Fruit fly (Drosophila melanogaster): ENCODE measurements around the gene Smyd3.
A peak's percentile ranks its signal among the peaks of the same experiment; 100 is the strongest.
"Not testable (repeated sequence)": the region's sequence is repeated elsewhere in the genome, so short reads cannot be mapped to it uniquely, and the experiment has no call there.

Gene Smyd3

dm6 chrX:2624525-2625006, 15.9 kb upstream of the Smyd3 start, which contains the start of the genes brv3 and Pi4KIIIalpha:
Gene brv3 (minus strand): TSS chrX:2624575.
Gene Pi4KIIIalpha (plus strand): TSS chrX:2624804.
- TF ChIP-seq rn (GFP tag; IDR thresholded peaks at IDR 0.05) = no peak
- TF ChIP-seq CG4496 (GFP tag; IDR thresholded peaks at IDR 0.05) = 0 out of 3 replicates have a peak, but pooled peaks have one; percentile 24

dm6 chrX:2619651-2620050, 11.0 kb upstream of the Smyd3 start, which contains the start of the genes Tsp3A and Seipin:
Gene Tsp3A (minus strand): TSS chrX:2619738.
Gene Seipin (plus strand): TSS chrX:2619799.
- TF ChIP-seq CG10348 (GFP tag; IDR thresholded peaks at IDR 0.05) = 0 out of 2 replicates have a peak, but pooled peaks have one; percentile 28
- peak; percentile 90 for TF ChIP-seq Ets98B (GFP tag; IDR thresholded peaks at IDR 0.05)
- no peak for TF ChIP-seq CG14655 (GFP tag; optimal IDR thresholded peaks at IDR 0.05)
- TF ChIP-seq CG32121 (GFP tag; IDR thresholded peaks at IDR 0.05) = peak; percentile 83
- peak; percentile 72 for TF ChIP-seq CG15710 (tag; optimal IDR thresholded peaks at IDR 0.05)
- peak; percentile 54 for TF ChIP-seq CG13204 (GFP tag; optimal IDR thresholded peaks at IDR 0.05)
- peak; percentile 96 for TF ChIP-seq CG4496 (GFP tag; IDR thresholded peaks at IDR 0.05)
- TF ChIP-seq fd96Ca (GFP tag; IDR thresholded peaks at IDR 0.05) = peak; percentile 93
- TF ChIP-seq CG8159 (tag; optimal IDR thresholded peaks at IDR 0.05) = peak; percentile 75
- TF ChIP-seq Pif1B (GFP tag; optimal IDR thresholded peaks at IDR 0.05) = peak; percentile 87
- peak; percentile 57 for TF ChIP-seq CG9948 (tag; optimal IDR thresholded peaks at IDR 0.05)
- TF ChIP-seq D1 (tag; optimal IDR thresholded peaks at IDR 0.05) = no peak
- no peak for TF ChIP-seq Pif1A (GFP tag; optimal IDR thresholded peaks at IDR 0.05)
- peak; percentile 78 for TF ChIP-seq CG17806 (tag; optimal IDR thresholded peaks at IDR 0.05)
- peak; percentile 86 for TF ChIP-seq CG8301 (tag; optimal IDR thresholded peaks at IDR 0.05)
- TF ChIP-seq Snoo (tag; optimal IDR thresholded peaks at IDR 0.05) = peak; percentile 79
- TF ChIP-seq rn (GFP tag; IDR thresholded peaks at IDR 0.05) = 0 out of 2 replicates have a peak, but pooled peaks have one; percentile 32
- peak; percentile 89 for TF ChIP-seq gl (tag; optimal IDR thresholded peaks at IDR 0.05)
- peak; percentile 16 for TF ChIP-seq EcR (GFP tag; optimal IDR thresholded peaks at IDR 0.05)
- peak; percentile 67 for TF ChIP-seq CG34367 (tag; optimal IDR thresholded peaks at IDR 0.05)
- TF ChIP-seq CG12605 (GFP tag; IDR thresholded peaks at IDR 0.05) = peak; percentile 90

dm6 chrX:2617417-2617816, 8.7 kb upstream of the Smyd3 start:
- TF ChIP-seq CG17806 (tag; optimal IDR thresholded peaks at IDR 0.05) (no peak), CG9948 (tag; optimal IDR thresholded peaks at IDR 0.05) (no peak), CG34367 (tag; optimal IDR thresholded peaks at IDR 0.05) (no peak), CG8159 (tag; optimal IDR thresholded peaks at IDR 0.05) (no peak), CG32121 (GFP tag; IDR thresholded peaks at IDR 0.05) (no peak), CG14655 (GFP tag; optimal IDR thresholded peaks at IDR 0.05) (no peak), rn (GFP tag; IDR thresholded peaks at IDR 0.05) (no peak), D1 (tag; optimal IDR thresholded peaks at IDR 0.05) (no peak), gl (tag; optimal IDR thresholded peaks at IDR 0.05) (no peak), CG4496 (GFP tag; IDR thresholded peaks at IDR 0.05) (no peak), CG12605 (GFP tag; IDR thresholded peaks at IDR 0.05) (no peak), CG8301 (tag; optimal IDR thresholded peaks at IDR 0.05) (no peak), CG10348 (GFP tag; IDR thresholded peaks at IDR 0.05) (no peak)

- not testable (repeated sequence) for TF ChIP-seq CG17806, CG15710, CG8301 (tag; optimal IDR thresholded peaks at IDR 0.05)
These were observed 1.6 kb upstream of the Smyd3 start, which contains the start of gene eIF3g1 for dm6 chrX:2610236-2610635. Gene eIF3g1 (minus strand): TSS chrX:2610336.

dm6 chrX:2603851-2604505, 4.7 kb downstream of the Smyd3 start, which contains the start of the genes Klp3A and Zw10:
Gene Klp3A (minus strand): TSS chrX:2604052.
Gene Zw10 (plus strand): TSS chrX:2604197.
- TF ChIP-seq Pif1B (GFP tag; optimal IDR thresholded peaks at IDR 0.05) = no peak
- TF ChIP-seq CG32121 (GFP tag; IDR thresholded peaks at IDR 0.05) = peak; percentile 38; the same call in 1 of the 2 replicates
- TF ChIP-seq fd96Ca (GFP tag; IDR thresholded peaks at IDR 0.05) = 0 out of 3 replicates have a peak, but pooled peaks have one; percentile 31

- TF ChIP-seq Ets98B (GFP tag; IDR thresholded peaks at IDR 0.05) (peak; percentile 94), CG12605 (GFP tag; IDR thresholded peaks at IDR 0.05) (peak; percentile 92), CG34367 (tag; optimal IDR thresholded peaks at IDR 0.05) (peak; percentile 82), CG10348 (GFP tag; IDR thresholded peaks at IDR 0.05) (peak; percentile 72), gl (tag; optimal IDR thresholded peaks at IDR 0.05) (peak; percentile 72), Snoo (tag; optimal IDR thresholded peaks at IDR 0.05) (peak; percentile 94), CG4496 (GFP tag; IDR thresholded peaks at IDR 0.05) (peak; percentile 97), rn (GFP tag; IDR thresholded peaks at IDR 0.05) (peak; percentile 81), EcR (GFP tag; optimal IDR thresholded peaks at IDR 0.05) (peak; percentile 81), CG9948 (tag; optimal IDR thresholded peaks at IDR 0.05) (peak; percentile 77), fd96Ca (GFP tag; IDR thresholded peaks at IDR 0.05) (peak; percentile 97), Pif1A (GFP tag; optimal IDR thresholded peaks at IDR 0.05) (no peak), CG14655 (GFP tag; optimal IDR thresholded peaks at IDR 0.05) (no peak), CG32121 (GFP tag; IDR thresholded peaks at IDR 0.05) (peak; percentile 93), CG17806 (tag; optimal IDR thresholded peaks at IDR 0.05) (peak; percentile 83), CG13204 (GFP tag; optimal IDR thresholded peaks at IDR 0.05) (peak; percentile 49), CG8301 (tag; optimal IDR thresholded peaks at IDR 0.05) (peak; percentile 85), D1 (tag; optimal IDR thresholded peaks at IDR 0.05) (no peak), Pif1B (GFP tag; optimal IDR thresholded peaks at IDR 0.05) (no peak), CG15710 (tag; optimal IDR thresholded peaks at IDR 0.05) (peak; percentile 86), CG8159 (tag; optimal IDR thresholded peaks at IDR 0.05) (peak; percentile 89)
These were observed 15.0 kb downstream of the Smyd3 start for dm6 chrX:2593753-2594096.

Data from whole organism, pupa.